Fruit fly (Drosophila melanogaster) ovary, adult (tissue): ENCODE results near the gene CG7914.

Source experiments
- CG17801 ChIP-seq: fragments of 200-800 bp; optimal IDR thresholded peaks from 2 replicates; lab custom pipeline; 2019; ENCODE audit warnings: missing biosample characterization, mild to moderate bottlenecking, missing genetic modification characterization, moderate library complexity; ENCODE audit not compliant: partially characterized antibody

CG7914 gene

DNA sequence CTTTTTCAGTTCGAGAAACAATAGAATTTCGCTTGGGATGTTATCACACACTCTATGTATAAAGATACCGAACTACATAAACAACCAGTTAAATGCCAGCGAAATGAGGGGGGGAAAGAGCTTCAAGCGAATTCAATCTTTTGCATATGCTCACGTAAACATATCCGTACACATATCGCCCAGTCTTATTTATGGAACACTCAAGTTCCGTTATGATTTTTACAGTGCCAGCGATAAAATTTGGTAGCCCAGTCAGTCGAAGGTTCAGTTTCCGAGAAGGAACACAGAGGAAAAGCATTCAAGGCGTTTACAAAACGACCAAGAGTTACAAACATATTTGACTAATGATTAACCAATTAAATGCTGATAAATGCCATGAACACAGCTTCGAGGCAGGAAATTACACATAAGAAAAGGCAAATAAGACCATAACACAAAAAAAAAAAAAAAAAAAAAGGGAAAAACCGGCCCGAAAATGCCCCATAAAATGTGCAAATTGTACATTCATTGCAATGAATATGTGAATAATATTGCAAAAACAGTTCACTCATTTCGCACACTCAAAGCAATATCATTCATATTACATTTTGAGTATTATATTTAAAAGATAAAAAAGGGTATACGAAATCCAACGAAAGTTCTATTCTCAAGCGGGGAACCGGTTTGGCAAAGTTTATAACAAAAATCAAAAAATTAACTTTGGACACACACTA, 44.3 kb downstream of the CG7914 start:
- no peak for TF ChIP-seq CG17801 (GFP tag; lab: Kevin White, UChicago)

DNA sequence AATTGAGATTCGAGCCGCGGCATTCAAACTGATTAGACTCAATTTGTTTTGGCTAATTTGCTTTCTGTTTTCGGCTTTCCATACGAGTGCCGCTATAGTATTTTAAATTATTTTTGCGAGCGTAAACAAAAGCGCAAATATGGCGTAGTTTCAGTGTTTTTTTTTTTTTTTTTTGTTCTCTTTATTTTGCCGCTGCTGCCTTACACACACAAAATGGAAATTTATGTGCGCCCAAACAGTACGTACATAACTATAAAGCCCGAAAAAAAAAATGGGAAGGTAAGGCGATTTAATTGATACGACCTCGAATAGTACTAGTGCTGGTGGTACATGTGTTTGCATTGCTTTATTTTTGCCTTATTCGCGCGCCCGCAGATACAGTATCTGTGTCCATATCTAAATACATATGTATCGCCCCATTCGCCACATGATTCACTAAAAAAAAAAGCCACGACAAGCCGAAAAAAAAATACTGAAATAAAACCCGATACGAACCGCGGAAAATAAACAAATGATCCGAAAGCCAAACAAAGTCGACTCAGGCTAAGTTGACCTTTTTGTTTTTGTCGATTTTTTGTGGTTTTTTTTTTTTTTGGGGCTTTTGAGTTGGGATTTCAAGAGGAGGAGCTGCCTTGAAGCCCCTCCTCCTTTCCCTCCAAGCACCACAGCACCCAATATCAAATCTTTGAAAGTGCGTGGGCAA, 45.2 kb downstream of the CG7914 start:
- TF ChIP-seq CG17801 (GFP tag; lab: Kevin White, UChicago), result peak; percentile 68

DNA sequence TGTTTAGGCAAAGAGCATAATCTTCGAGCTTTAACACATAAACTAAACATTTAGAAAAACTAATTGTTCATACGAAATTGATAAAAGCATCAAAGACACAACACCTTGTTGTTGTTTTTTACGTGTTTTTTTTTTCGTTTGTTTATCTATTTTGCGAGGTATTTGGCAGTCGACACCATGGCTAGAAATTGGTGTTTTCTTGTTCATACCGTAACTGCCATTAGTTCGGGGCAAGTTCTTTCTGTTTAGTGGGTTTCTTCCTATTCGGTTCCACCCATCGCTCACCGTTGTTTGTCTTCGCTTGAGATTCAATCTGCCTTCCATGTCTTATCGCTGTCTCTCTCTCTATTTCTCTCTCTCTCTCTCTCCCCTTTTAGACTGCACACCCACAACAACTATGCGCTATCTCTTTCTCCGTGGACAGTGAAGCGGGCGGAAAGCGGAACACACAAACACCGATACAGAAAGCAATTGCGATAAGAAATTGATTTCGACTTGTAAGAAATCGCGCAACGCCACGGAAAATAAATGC, 46.8 kb downstream of the CG7914 start:
- TF ChIP-seq CG17801 (GFP tag; lab: Kevin White, UChicago), result no peak

DNA sequence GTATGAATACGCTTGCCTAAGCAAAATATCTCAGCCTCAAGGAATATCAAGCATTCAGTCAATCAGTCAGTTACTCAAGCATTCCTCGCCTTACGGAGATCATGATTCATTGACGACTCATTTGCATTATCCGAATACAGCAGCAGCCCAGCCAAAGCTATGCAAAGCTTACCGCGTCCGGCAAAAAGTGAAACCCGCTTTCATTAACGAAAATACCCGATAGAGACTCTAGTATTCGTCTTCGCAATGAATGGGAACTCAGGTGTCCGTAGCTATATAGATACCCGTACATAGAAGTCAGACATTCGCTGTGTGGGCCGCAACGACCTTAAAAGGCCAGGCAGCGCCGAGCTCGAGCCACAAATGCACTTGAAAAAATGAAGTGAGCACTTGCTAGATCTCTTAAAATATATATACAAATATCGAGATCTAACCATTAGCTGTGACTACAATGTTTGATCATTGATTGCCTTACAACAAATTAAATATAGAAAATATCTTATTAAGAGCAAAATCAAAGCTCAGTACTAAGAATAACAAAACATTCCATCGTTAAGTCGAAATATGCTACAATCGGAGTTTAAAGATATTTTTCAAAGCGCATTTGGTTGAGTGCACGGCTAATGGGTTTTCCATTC, 48.3 kb downstream of the CG7914 start:
- no peak for TF ChIP-seq CG17801 (GFP tag; lab: Kevin White, UChicago)
